Worm (Caenorhabditis elegans) whole organism, late embryonic: Measurements from ENCODE around the gene Y54G2A.38.
"Not testable (repeated sequence)": the region's sequence is repeated elsewhere in the genome, so short reads cannot be mapped to it uniquely, and the experiment has no call there.

Experiments used
- C38D4.7 ChIP-seq: fragments of 200-800 bp; sonication (Bioruptor generic); optimal IDR thresholded peaks from 2 replicates; lab custom pipeline; 2018; ENCODE audit warnings: mild to moderate bottlenecking, missing genetic modification characterization, moderate library complexity, missing compliant biosample characterization
- K09A11.1 ChIP-seq: sonication (generic microtip); optimal IDR thresholded peaks from 2 replicates; lab custom pipeline; 2017; ENCODE audit warnings: antibody characterized with exemption, mild to moderate bottlenecking, missing genetic modification characterization, missing compliant biosample characterization; ENCODE audit not compliant: insufficient read depth
- Y22D7AL.16 ChIP-seq: sonication (generic microtip); optimal IDR thresholded peaks from 2 replicates; lab custom pipeline; 2016; ENCODE audit warnings: missing genetic modification characterization, missing compliant biosample characterization
- ahr-1 ChIP-seq: sonication (generic microtip); optimal IDR thresholded peaks from 2 replicates; lab custom pipeline; 2016; ENCODE audit warnings: missing genetic modification characterization, missing compliant biosample characterization
- ama-1 ChIP-seq: fragments of 150-350 bp; optimal IDR thresholded peaks from 2 replicates; lab custom pipeline; 2014
- ceh-48 ChIP-seq: sonication (generic microtip); optimal IDR thresholded peaks from 2 replicates; lab custom pipeline; 2016; ENCODE audit warnings: missing genetic modification characterization, inconsistent platforms, missing compliant biosample characterization
- ceh-6 ChIP-seq: fragments of 200-800 bp; sonication (Bioruptor generic); optimal IDR thresholded peaks from 2 replicates; lab custom pipeline; 2018; ENCODE audit warnings: mild to moderate bottlenecking, missing genetic modification characterization, missing compliant biosample characterization
- che-1 ChIP-seq: sonication (generic microtip); optimal IDR thresholded peaks from 2 replicates; lab custom pipeline; 2016; ENCODE audit warnings: mild to moderate bottlenecking, missing genetic modification characterization, missing compliant biosample characterization
- elt-2 ChIP-seq: sonication (generic microtip); optimal IDR thresholded peaks from 2 replicates; lab custom pipeline; 2016; ENCODE audit warnings: missing genetic modification reagents, missing genetic modification characterization, missing compliant biosample characterization
- eyg-1 ChIP-seq: sonication (generic microtip); optimal IDR thresholded peaks from 2 replicates; lab custom pipeline; 2016; ENCODE audit warnings: missing genotype, missing genetic modification characterization, missing compliant biosample characterization
- fax-1 ChIP-seq: sonication (generic microtip); optimal IDR thresholded peaks from 2 replicates; lab custom pipeline; 2016; ENCODE audit warnings: missing genotype, missing genetic modification characterization, missing compliant biosample characterization
- fkh-10 ChIP-seq: fragments of 150-350 bp; optimal IDR thresholded peaks from 2 replicates; lab custom pipeline; 2014; ENCODE audit warnings: missing biosample characterization, missing genetic modification reagents, missing genetic modification characterization
- gmeb-2 ChIP-seq: sonication (generic microtip); optimal IDR thresholded peaks from 2 replicates; lab custom pipeline; 2016; ENCODE audit warnings: missing genetic modification characterization, inconsistent platforms, missing compliant biosample characterization
- hlh-13 ChIP-seq: fragments of 200-800 bp; sonication (Bioruptor generic); optimal IDR thresholded peaks from 2 replicates; lab custom pipeline; 2018; ENCODE audit warnings: mild to moderate bottlenecking, missing genetic modification characterization, missing compliant biosample characterization
- hlh-6 ChIP-seq: sonication (generic microtip); optimal IDR thresholded peaks from 2 replicates; lab custom pipeline; 2016; ENCODE audit warnings: missing genotype, missing genetic modification characterization, missing compliant biosample characterization
- hlh-8 ChIP-seq: sonication (generic microtip); optimal IDR thresholded peaks from 2 replicates; lab custom pipeline; 2016; ENCODE audit warnings: missing genotype, missing genetic modification characterization, missing compliant biosample characterization
- madf-2 ChIP-seq: sonication (generic microtip); optimal IDR thresholded peaks from 2 replicates; lab custom pipeline; 2017; ENCODE audit warnings: missing genetic modification characterization, missing compliant biosample characterization
- nfya-1 ChIP-seq: sonication (generic microtip); optimal IDR thresholded peaks from 2 replicates; lab custom pipeline; 2017; ENCODE audit warnings: missing genetic modification characterization, mild to moderate bottlenecking, missing compliant biosample characterization, antibody characterized with exemption, moderate library complexity
- nhr-11 ChIP-seq: fragments of 150-350 bp; optimal IDR thresholded peaks from 2 replicates; lab custom pipeline; 2014; ENCODE audit warnings: missing biosample characterization, missing genetic modification characterization
- odd-2 ChIP-seq: sonication (generic microtip); optimal IDR thresholded peaks from 2 replicates; lab custom pipeline; 2017; ENCODE audit warnings: antibody characterized with exemption, mild to moderate bottlenecking, missing genetic modification characterization, missing compliant biosample characterization
- pag-3 ChIP-seq: sonication (generic microtip); optimal IDR thresholded peaks from 2 replicates; lab custom pipeline; 2016; ENCODE audit warnings: missing compliant biosample characterization, missing genetic modification characterization, borderline replicate concordance
- pat-9 ChIP-seq: fragments of 200-800 bp; sonication (Bioruptor generic); optimal IDR thresholded peaks from 2 replicates; lab custom pipeline; 2018; ENCODE audit warnings: mild to moderate bottlenecking, missing genetic modification characterization, moderate library complexity, missing compliant biosample characterization
- pha-2 ChIP-seq: sonication (generic microtip); optimal IDR thresholded peaks from 2 replicates; lab custom pipeline; 2017; ENCODE audit warnings: mild to moderate bottlenecking, missing genetic modification characterization, missing compliant biosample characterization
- pqm-1 ChIP-seq: sonication (generic microtip); optimal IDR thresholded peaks from 2 replicates; lab custom pipeline; 2016; ENCODE audit warnings: missing genetic modification characterization, missing compliant biosample characterization
- pros-1 ChIP-seq: fragments of 150-350 bp; optimal IDR thresholded peaks from 2 replicates; lab custom pipeline; 2014; ENCODE audit warnings: missing biosample characterization, missing genetic modification reagents, missing genetic modification characterization
- ref-2 ChIP-seq: sonication (generic microtip); optimal IDR thresholded peaks from 2 replicates; lab custom pipeline; 2016; ENCODE audit warnings: missing genetic modification characterization, missing compliant biosample characterization
- sdc-2 ChIP-seq: sonication (generic microtip); optimal IDR thresholded peaks from 2 replicates; lab custom pipeline; 2016; ENCODE audit warnings: missing genotype, missing genetic modification characterization, missing compliant biosample characterization
- syd-9 ChIP-seq: sonication (generic microtip); optimal IDR thresholded peaks from 2 replicates; lab custom pipeline; 2016; ENCODE audit warnings: mild to moderate bottlenecking, missing genetic modification characterization, moderate library complexity, missing compliant biosample characterization
- unc-42 ChIP-seq: sonication (generic microtip); optimal IDR thresholded peaks from 2 replicates; lab custom pipeline; 2016; ENCODE audit warnings: missing genotype, missing genetic modification characterization, missing compliant biosample characterization
- unc-55 ChIP-seq: sonication (generic microtip); optimal IDR thresholded peaks from 2 replicates; lab custom pipeline; 2017; ENCODE audit warnings: missing biosample characterization, missing genetic modification reagents, missing genetic modification characterization

Y54G2A.38 gene

DNA sequence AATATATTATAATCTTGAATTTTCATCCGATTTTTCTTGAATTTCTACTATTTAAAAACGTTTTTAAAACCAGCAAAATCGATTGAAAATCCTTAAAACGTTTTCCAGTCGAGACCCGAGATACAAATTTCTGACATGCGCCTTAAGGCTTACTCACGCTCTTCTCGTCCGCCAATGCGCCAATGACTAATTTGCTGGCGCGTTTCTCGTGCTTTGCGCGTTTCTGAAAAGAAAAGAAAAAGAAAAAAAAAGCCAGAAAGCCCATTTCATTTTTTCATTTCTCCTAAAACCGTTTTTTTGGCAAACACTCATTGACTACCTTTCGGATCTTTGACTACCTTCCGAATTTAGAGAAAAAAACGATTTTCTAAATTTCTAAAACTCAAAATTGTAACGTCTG lies 17.5 kb downstream of the Y54G2A.38 start:
- TF ChIP-seq hlh-13 (no peak), che-1 (tag; lab: Kevin White, UChicago) (no peak)

DNA sequence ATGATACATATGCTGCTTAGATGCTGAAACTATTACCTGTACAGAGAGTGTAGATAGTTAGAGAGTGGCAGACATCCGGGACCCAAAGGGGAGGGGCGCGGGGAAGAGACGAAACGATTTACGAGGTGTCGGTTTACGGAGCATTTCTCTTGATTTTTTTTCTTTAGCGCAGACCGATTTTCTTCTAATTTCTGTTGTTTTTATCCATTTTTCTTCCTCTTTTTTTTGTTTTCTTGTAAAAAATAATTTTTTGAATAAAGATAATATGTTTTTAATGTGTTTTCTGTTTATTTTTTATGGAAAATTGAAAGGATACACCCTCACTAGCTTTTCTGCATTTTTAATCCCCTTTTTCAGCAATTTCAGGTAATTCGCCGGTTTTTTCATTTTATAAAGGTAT lies 18.6 kb downstream of the Y54G2A.38 start, which contains the start of gene Y54G2A.72:
Y54G2A.72 (plus strand) TSS at position 301 of the 400 bp plus-strand sequence.
- not testable (repeated sequence) for TF ChIP-seq fkh-10; ama-1 (lab: Kevin White, UChicago); eyg-1 (tag; lab: Kevin White, UChicago)

DNA sequence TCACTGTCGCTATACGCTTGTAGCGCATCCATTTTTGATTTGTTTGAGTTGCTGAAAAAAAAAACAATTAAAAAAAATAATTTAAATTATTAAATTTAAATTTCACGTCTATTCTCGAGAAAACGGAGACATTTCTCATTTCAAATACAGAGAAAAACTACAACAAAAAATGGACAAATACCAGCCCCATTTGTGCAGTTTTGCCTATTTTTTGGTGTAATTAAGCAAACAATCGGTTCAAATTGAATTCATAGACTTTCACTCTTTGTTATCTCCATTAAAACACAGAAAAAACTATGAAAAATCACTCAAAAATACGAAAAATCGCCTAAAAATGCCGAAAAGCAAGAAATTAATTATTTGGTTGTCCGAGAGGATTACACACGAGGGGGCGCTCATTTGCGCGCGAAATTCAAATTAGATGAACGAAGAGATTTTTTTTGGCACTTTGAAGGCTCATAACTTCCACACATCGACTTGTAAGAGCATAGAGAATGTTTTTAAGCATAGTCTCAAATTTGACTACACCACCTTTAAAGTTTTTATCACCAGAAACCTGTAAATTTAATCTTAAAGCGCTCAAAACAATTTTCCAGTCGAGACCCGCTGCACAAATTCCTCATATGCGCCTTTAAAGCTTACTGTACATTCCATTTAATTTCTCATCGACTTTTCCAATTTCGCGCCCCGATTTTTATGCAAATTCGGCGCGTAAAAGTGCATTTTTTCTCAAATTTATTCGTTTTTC lies 23.7 kb downstream of the Y54G2A.38 start, which contains the start of gene Y54G2A.12:
Y54G2A.12 (minus strand) TSS at position 51 of the 748 bp plus-strand sequence.
- TF ChIP-seq pat-9 (tag; lab: Kevin White, UChicago) (no peak), sdc-2 (tag; lab: Kevin White, UChicago) (no peak), pha-2 (tag; lab: Kevin White, UChicago) (no peak), pros-1 (no peak), madf-2 (tag; lab: Kevin White, UChicago) (no peak), pqm-1 (tag; lab: Kevin White, UChicago) (no peak), che-1 (tag; lab: Kevin White, UChicago) (no peak), syd-9 (no peak), ceh-6 (no peak), ceh-48 (no peak)

DNA sequence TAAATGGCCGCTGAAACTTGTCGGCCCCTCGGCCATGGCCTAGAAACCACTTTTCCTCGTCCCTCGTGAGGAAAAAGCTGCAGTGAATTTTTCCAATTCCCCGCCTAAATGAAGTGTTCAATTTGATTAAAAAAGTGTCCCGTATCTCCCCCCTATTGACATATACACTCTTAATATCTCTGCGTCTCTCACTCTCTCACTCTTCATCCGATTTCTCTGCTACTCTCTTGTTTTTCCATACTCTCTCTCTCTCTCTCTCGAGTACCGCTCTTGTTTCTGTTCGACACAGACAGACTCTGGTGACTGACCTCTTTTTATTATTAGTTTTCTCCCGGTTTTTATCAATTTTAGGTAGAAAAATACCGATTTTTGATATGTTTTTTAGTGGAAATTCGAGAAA lies 25.8 kb downstream of the Y54G2A.38 start:
- TF ChIP-seq unc-42 (tag; lab: Kevin White, UChicago) (peak; percentile 71), che-1 (tag; lab: Kevin White, UChicago) (no peak), nfya-1 (tag; lab: Kevin White, UChicago) (peak; percentile 44), ref-2 (no peak), syd-9 (no peak), pag-3 (tag; lab: Kevin White, UChicago) (no peak), nhr-11 (tag; lab: Kevin White, UChicago) (no peak), hlh-8 (tag; lab: Kevin White, UChicago) (no peak), unc-55 (GFP tag; lab: Kevin White, UChicago) (peak; percentile 14), C38D4.7 (no peak), K09A11.1 (tag; lab: Kevin White, UChicago) (no peak), hlh-6 (tag; lab: Kevin White, UChicago) (no peak)

DNA sequence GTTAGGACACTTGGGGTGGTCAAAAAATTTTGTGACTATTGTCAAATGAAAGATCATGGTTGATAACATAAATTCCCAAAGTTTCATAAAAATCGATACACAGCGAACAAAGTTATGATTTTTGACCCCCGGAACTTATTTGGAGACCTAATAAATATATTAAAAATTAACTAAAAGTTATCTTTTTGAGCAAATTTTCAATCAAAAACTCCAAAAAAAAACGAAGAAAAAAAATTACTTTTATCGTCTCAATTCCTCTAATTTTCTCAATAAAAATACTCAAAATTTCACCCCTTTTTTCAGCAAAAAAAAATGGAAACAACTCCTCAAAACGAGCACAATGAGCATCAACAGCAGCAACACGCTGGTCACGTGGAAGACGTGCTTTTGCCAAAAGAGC lies 29.1 kb downstream of the Y54G2A.38 start, which contains the start of gene atln-1:
atln-1 (plus strand) TSS at position 301 of the 400 bp plus-strand sequence.
- TF ChIP-seq Y22D7AL.16 (tag; lab: Kevin White, UChicago); ref-2; fax-1 (tag; lab: Kevin White, UChicago): not testable (repeated sequence)

DNA sequence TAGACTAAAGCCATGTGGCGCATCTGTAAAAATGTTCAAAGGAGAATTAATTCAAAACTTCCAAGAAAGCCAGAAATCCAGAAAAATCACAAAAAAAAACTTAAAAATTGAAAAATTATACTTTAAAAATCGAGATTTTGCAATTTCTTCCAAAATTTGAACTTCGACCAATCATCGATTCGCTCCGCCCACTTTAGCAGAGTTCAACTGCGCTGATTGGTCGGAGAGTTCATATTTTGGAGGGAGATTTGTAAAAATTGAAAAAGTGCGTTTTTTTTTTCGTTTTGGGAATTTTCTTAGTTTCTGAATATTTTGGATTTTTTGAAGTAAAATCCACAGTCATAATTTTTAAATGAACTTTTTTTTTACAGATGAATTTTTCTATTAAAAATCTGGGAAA lies 34.7 kb downstream of the Y54G2A.38 start:
- TF ChIP-seq nfya-1 (tag; lab: Kevin White, UChicago) (peak; percentile 72), pqm-1 (tag; lab: Kevin White, UChicago) (no peak)

DNA sequence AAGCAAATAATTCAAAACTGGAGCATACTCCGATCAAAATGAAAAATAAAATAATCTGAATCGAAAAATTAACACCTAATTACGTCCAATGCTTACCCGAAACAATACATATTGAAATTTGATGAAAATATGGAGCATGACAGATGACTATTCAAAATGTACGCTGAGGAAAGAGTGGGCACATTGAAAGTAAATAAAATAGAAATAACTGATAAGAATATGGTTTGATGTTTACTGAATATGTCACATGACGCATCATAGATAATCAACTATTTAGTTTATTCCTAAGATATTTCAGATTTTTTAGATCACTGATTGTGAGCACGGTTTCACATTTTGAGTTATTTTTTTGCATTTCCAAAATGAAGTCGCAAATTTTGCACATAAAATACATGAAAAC lies 39.1 kb downstream of the Y54G2A.38 start, which contains the start of gene Y54G2A.52:
Y54G2A.52 (minus strand) TSS at position 348 of the 400 bp plus-strand sequence.
- TF ChIP-seq odd-2 (no peak), ahr-1 (tag; lab: Kevin White, UChicago) (no peak), elt-2 (tag; lab: Kevin White, UChicago) (peak; percentile 14), gmeb-2 (tag; lab: Kevin White, UChicago) (no peak)
